Fruit fly (Drosophila melanogaster) whole organism, embryonic: ENCODE data around the gene Lsd-1.

ENCODE experiments used
- Aef1 ChIP-seq: fragments of 200-800 bp; sonication (Bioruptor generic); IDR thresholded peaks from 3 replicates; pipeline ENCODE4 v1.3.6; 2022; ENCODE audit warnings: missing biosample characterization, missing genetic modification characterization
- Atf3 ChIP-seq: fragments of 200-800 bp; sonication (Bioruptor generic); optimal IDR thresholded peaks from 3 replicates; lab custom pipeline; 2016; ENCODE audit warnings: missing biosample characterization, missing genetic modification characterization
- CG10431 ChIP-seq: fragments of 200-800 bp; sonication (Bioruptor generic); optimal IDR thresholded peaks from 3 replicates; lab custom pipeline; 2018; ENCODE audit warnings: missing biosample characterization, mild to moderate bottlenecking, missing genetic modification characterization
- CG10654 ChIP-seq: fragments of 200-800 bp; sonication (Bioruptor generic); optimal IDR thresholded peaks from 2 replicates; lab custom pipeline; 2016; ENCODE audit warnings: missing biosample characterization, missing genetic modification characterization
- CG11085 ChIP-seq: fragments of 200-800 bp; sonication (Bioruptor generic); IDR thresholded peaks from 2 replicates; pipeline ENCODE4 v1.3.6; 2022; ENCODE audit warnings: missing biosample characterization, missing genetic modification characterization
- CG11247 ChIP-seq: fragments of 200-800 bp; sonication (Bioruptor generic); IDR thresholded peaks from 2 replicates; pipeline ENCODE4 v1.3.6; 2022; ENCODE audit warnings: missing biosample characterization, missing genetic modification characterization
- CG11504 ChIP-seq: fragments of 200-800 bp; sonication (Bioruptor generic); optimal IDR thresholded peaks from 3 replicates; lab custom pipeline; 2019; ENCODE audit warnings: missing biosample characterization, mild to moderate bottlenecking, missing genetic modification characterization, moderate library complexity
- CG12104 ChIP-seq: fragments of 200-800 bp; sonication (Bioruptor generic); optimal IDR thresholded peaks from 3 replicates; lab custom pipeline; 2016; ENCODE audit warnings: missing biosample characterization, missing genetic modification characterization
- CG12659 ChIP-seq: fragments of 200-800 bp; sonication (Bioruptor generic); optimal IDR thresholded peaks from 3 replicates; lab custom pipeline; 2017; ENCODE audit warnings: mild to moderate bottlenecking, missing biosample characterization, missing genetic modification reagents, missing genetic modification characterization
- CG15011 ChIP-seq: fragments of 200-800 bp; sonication (Bioruptor generic); optimal IDR thresholded peaks from 3 replicates; lab custom pipeline; 2018; ENCODE audit warnings: missing biosample characterization, mild to moderate bottlenecking, missing genetic modification characterization
- CG1603 ChIP-seq: fragments of 200-800 bp; sonication (Bioruptor generic); optimal IDR thresholded peaks from 2 replicates; lab custom pipeline; 2019; ENCODE audit warnings: missing biosample characterization, mild to moderate bottlenecking, missing genetic modification characterization, moderate library complexity
- CG16863 ChIP-seq: fragments of 200-800 bp; sonication (Bioruptor generic); optimal IDR thresholded peaks from 3 replicates; lab custom pipeline; 2016; ENCODE audit warnings: missing biosample characterization, missing genetic modification characterization
- CG2199 ChIP-seq: fragments of 200-800 bp; sonication (Bioruptor generic); IDR thresholded peaks from 3 replicates; pipeline ENCODE4 v1.3.6; 2022; ENCODE audit warnings: missing biosample characterization, missing genetic modification characterization
- CG2202 ChIP-seq: fragments of 200-800 bp; sonication (Bioruptor generic); optimal IDR thresholded peaks from 2 replicates; lab custom pipeline; 2018; ENCODE audit warnings: missing biosample characterization, mild to moderate bottlenecking, missing genetic modification characterization
- CG2712 ChIP-seq: fragments of 200-800 bp; optimal IDR thresholded peaks from 3 replicates; lab custom pipeline; 2019; ENCODE audit warnings: missing biosample characterization, mild to moderate bottlenecking, missing genetic modification characterization, moderate library complexity
- CG31388 ChIP-seq: fragments of 200-800 bp; sonication (Bioruptor generic); optimal IDR thresholded peaks from 2 replicates; lab custom pipeline; 2016; ENCODE audit warnings: missing biosample characterization, missing genetic modification characterization
- CG33557 ChIP-seq: fragments of 200-800 bp; sonication (Bioruptor generic); optimal IDR thresholded peaks from 2 replicates; lab custom pipeline; 2019; ENCODE audit warnings: missing biosample characterization, mild to moderate bottlenecking, missing genetic modification characterization, moderate library complexity
- CG34422 ChIP-seq: fragments of 200-800 bp; sonication (Bioruptor generic); IDR thresholded peaks from 3 replicates; pipeline ENCODE4 v1.3.6; 2022; ENCODE audit warnings: missing biosample characterization, missing genetic modification characterization
- CG4282 ChIP-seq: fragments of 200-800 bp; sonication (Bioruptor generic); optimal IDR thresholded peaks from 2 replicates; lab custom pipeline; 2016; ENCODE audit warnings: missing biosample characterization, missing genetic modification characterization
- CG6765 ChIP-seq: fragments of 200-800 bp; sonication (Bioruptor generic); optimal IDR thresholded peaks from 3 replicates; lab custom pipeline; 2017; ENCODE audit warnings: missing biosample characterization, mild to moderate bottlenecking, missing genetic modification characterization
- CG7271 ChIP-seq: fragments of 200-800 bp; sonication (Bioruptor generic); optimal IDR thresholded peaks from 2 replicates; lab custom pipeline; 2018; ENCODE audit warnings: missing biosample characterization, mild to moderate bottlenecking, missing genetic modification characterization, moderate library complexity
- CG7745 ChIP-seq: fragments of 200-800 bp; sonication (Bioruptor generic); optimal IDR thresholded peaks from 2 replicates; lab custom pipeline; 2018; ENCODE audit warnings: missing biosample characterization, mild to moderate bottlenecking, missing genetic modification characterization, moderate library complexity
- CG8765 ChIP-seq: fragments of 200-800 bp; sonication (Bioruptor generic); IDR thresholded peaks from 2 replicates; pipeline ENCODE4 v1.3.6; 2022; ENCODE audit warnings: missing biosample characterization, missing genetic modification characterization
- CG9727 ChIP-seq: fragments of 200-800 bp; sonication (Bioruptor generic); optimal IDR thresholded peaks from 3 replicates; lab custom pipeline; 2017; ENCODE audit warnings: missing biosample characterization, mild to moderate bottlenecking, missing genetic modification characterization
- CTCF ChIP-seq: fragments of 200-800 bp; sonication (Bioruptor generic); optimal IDR thresholded peaks from 2 replicates; lab custom pipeline; 2017; ENCODE audit warnings: missing biosample characterization, mild to moderate bottlenecking, missing genetic modification characterization, moderate library complexity
- Dfd ChIP-seq, 2 experiments: fragments of >200 bp; optimal IDR thresholded peaks; 2 replicates each; lab custom pipeline; 2017; ENCODE audit warnings: missing biosample characterization in 2 of 2, missing genetic modification characterization in 2 of 2
- Drgx ChIP-seq: fragments of 200-800 bp; sonication (Bioruptor generic); IDR thresholded peaks from 2 replicates; pipeline ENCODE4 v1.3.6; 2022; ENCODE audit warnings: missing biosample characterization, missing genetic modification characterization
- H15 ChIP-seq: fragments of 200-800 bp; sonication (Bioruptor generic); IDR thresholded peaks from 3 replicates; pipeline ENCODE4 v1.3.6; 2022; ENCODE audit warnings: missing biosample characterization, missing genetic modification characterization
- Lhr ChIP-seq: fragments of 200-800 bp; sonication (Bioruptor generic); optimal IDR thresholded peaks from 3 replicates; lab custom pipeline; 2017; ENCODE audit warnings: mild to moderate bottlenecking, missing biosample characterization, missing genetic modification reagents, missing genetic modification characterization
- NK7.1 ChIP-seq: fragments of 200-800 bp; sonication (Bioruptor generic); optimal IDR thresholded peaks from 3 replicates; lab custom pipeline; 2016; ENCODE audit warnings: missing biosample characterization, missing genetic modification characterization
- Neu2 ChIP-seq: fragments of 200-800 bp; sonication (Bioruptor generic); optimal IDR thresholded peaks from 3 replicates; lab custom pipeline; 2016; ENCODE audit warnings: missing biosample characterization, missing genetic modification characterization, borderline replicate concordance
- Optix ChIP-seq: fragments of 200-800 bp; sonication (Bioruptor generic); IDR thresholded peaks from 3 replicates; pipeline ENCODE4 v1.3.6; 2022; ENCODE audit warnings: missing biosample characterization, missing genetic modification characterization
- Side ChIP-seq: fragments of 200-800 bp; sonication (Bioruptor generic); optimal IDR thresholded peaks from 2 replicates; lab custom pipeline; 2016; ENCODE audit warnings: missing biosample characterization, missing genetic modification characterization
- Stat92E ChIP-seq, 3 experiments: fragments of >200 bp in 2 of 3; fragments of 200-800 bp in 1 of 3; sonication (Bioruptor generic) in 1 of 3; optimal IDR thresholded peaks; 2 replicates each; lab custom pipeline; 2017 to 2019; ENCODE audit warnings: missing biosample characterization in 3 of 3, missing genetic modification characterization in 3 of 3, mild to moderate bottlenecking in 1 of 3, moderate library complexity in 1 of 3
- abd-A ChIP-seq: fragments of 200-800 bp; sonication (Bioruptor generic); optimal IDR thresholded peaks from 3 replicates; lab custom pipeline; 2019; ENCODE audit warnings: missing biosample characterization, mild to moderate bottlenecking, missing genetic modification characterization, moderate library complexity
- ac ChIP-seq: fragments of 200-800 bp; sonication (Bioruptor generic); optimal IDR thresholded peaks from 3 replicates; lab custom pipeline; 2017; ENCODE audit warnings: missing biosample characterization, mild to moderate bottlenecking, missing genetic modification characterization
- amos ChIP-seq: fragments of 200-800 bp; sonication (Bioruptor generic); IDR thresholded peaks from 2 replicates; pipeline ENCODE4 v1.3.6; 2022; ENCODE audit warnings: missing biosample characterization, missing genetic modification characterization; ENCODE audit not compliant: partially characterized antibody
- danr ChIP-seq: fragments of 200-800 bp; sonication (Bioruptor generic); IDR thresholded peaks from 2 replicates; pipeline ENCODE4 v1.3.6; 2022; ENCODE audit warnings: missing biosample characterization, missing genetic modification characterization
- dmrt99B ChIP-seq: fragments of 200-800 bp; sonication (Bioruptor generic); optimal IDR thresholded peaks from 2 replicates; lab custom pipeline; 2018; ENCODE audit warnings: missing biosample characterization, mild to moderate bottlenecking, missing genetic modification characterization, moderate library complexity
- esg ChIP-seq: fragments of 200-800 bp; sonication (Bioruptor generic); conservative IDR thresholded peaks from 2 replicates; pipeline ENCODE4 v1.3.6; 2022; ENCODE audit warnings: missing biosample characterization, missing genetic modification characterization
- fru ChIP-seq: fragments of >200 bp; optimal IDR thresholded peaks from 2 replicates; lab custom pipeline; 2017
- her ChIP-seq: fragments of 200-800 bp; sonication (Bioruptor generic); optimal IDR thresholded peaks from 2 replicates; lab custom pipeline; 2016; ENCODE audit warnings: missing biosample characterization, missing genetic modification characterization
- insv ChIP-seq, 2 experiments: fragments of 200-800 bp; sonication (Bioruptor generic); optimal IDR thresholded peaks; 3 replicates each; lab custom pipeline; 2016 to 2018; ENCODE audit warnings: missing biosample characterization in 2 of 2, missing genetic modification characterization in 2 of 2
- rib ChIP-seq: fragments of 200-800 bp; sonication (Bioruptor generic); IDR thresholded peaks from 2 replicates; pipeline ENCODE4 v1.3.6; 2022; ENCODE audit warnings: missing biosample characterization, missing genetic modification characterization
- sc ChIP-seq, 3 experiments: fragments of >200 bp in 2 of 3; fragments of 200-800 bp in 1 of 3; sonication (Bioruptor generic) in 1 of 3; optimal IDR thresholded peaks; 2 replicates in 2 of 3; 3 replicates in 1 of 3; lab custom pipeline; 2017; ENCODE audit warnings: mild to moderate bottlenecking in 1 of 3, missing biosample characterization in 1 of 3, missing genetic modification characterization in 1 of 3, missing genetic modification reagents in 1 of 3
- shn ChIP-seq: fragments of 200-800 bp; sonication (Bioruptor generic); optimal IDR thresholded peaks from 3 replicates; lab custom pipeline; 2016; ENCODE audit warnings: missing biosample characterization, missing genetic modification characterization
- sob ChIP-seq: fragments of 200-800 bp; sonication (Bioruptor generic); IDR thresholded peaks from 2 replicates; pipeline ENCODE4 v1.3.6; 2022; ENCODE audit warnings: missing biosample characterization, missing genetic modification characterization
- sug ChIP-seq: fragments of 200-800 bp; optimal IDR thresholded peaks from 2 replicates; lab custom pipeline; 2019; ENCODE audit warnings: missing biosample characterization, mild to moderate bottlenecking, missing genetic modification characterization, moderate library complexity
- toy ChIP-seq: fragments of 200-800 bp; sonication (Bioruptor generic); IDR thresholded peaks from 2 replicates; pipeline ENCODE4 v1.3.6; 2022; ENCODE audit warnings: missing biosample characterization, missing genetic modification characterization
- tup ChIP-seq: fragments of 200-800 bp; sonication (Bioruptor generic); optimal IDR thresholded peaks from 2 replicates; lab custom pipeline; 2016; ENCODE audit warnings: missing biosample characterization, mild to moderate bottlenecking, missing genetic modification characterization, moderate library complexity

Gene Lsd-1

DNA sequence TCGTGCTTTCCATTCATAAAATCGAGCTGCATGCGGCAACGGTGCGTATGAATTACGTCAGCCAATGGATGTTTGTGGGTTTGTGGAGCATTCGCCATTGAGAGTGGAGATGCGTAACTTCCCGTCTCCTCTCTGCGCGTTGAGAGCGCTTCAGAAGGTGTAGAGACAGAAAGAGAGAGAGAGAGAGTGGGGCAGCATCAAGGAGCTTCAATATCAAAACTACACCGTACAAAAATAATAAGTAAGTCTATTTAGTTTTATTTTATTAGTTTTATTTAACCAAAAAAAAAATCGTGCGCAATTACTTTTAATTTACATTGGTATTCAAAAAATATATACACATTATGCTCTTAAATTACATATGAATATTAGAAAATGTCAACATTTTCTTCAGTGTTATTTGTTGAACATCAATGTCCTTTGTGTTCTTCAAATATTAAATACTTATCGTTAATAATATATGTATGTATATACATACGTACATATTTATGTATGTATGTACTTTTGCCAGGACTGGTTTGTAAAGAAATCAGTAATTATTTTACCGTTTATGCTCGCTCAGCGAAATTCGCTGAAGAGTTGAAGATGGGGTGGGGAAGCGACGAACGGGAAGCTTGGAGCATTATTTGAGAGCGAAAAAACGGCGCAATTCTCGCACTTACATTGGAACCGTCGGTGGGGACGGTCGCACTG is 40.8 kb upstream of the Lsd-1 start, which contains the start of gene CG10365 (continued):
- TF ChIP-seq dmrt99B (tag; lab: Kevin White, UChicago) (peak; percentile 95), CG8765 (GFP tag; lab: Robert Waterston, UW) (no peak), Atf3 (GFP tag; lab: Kevin White, UChicago) (no peak), CG11504 (tag; lab: Kevin White, UChicago) (peak; percentile 95), Drgx (GFP tag; lab: Robert Waterston, UW) (peak; percentile 85), insv (GFP tag; optimal IDR thresholded peaks at IDR 0.05; lab: Kevin White, UChicago) (peak in 1 of 2 experiments; percentile 13), CTCF (GFP tag; lab: Kevin White, UChicago) (no peak), shn (GFP tag; lab: Kevin White, UChicago) (no peak), CG15011 (GFP tag; lab: Kevin White, UChicago) (peak; percentile 87), Neu2 (GFP tag; lab: Kevin White, UChicago) (no peak), CG9727 (peak; percentile 92), CG31388 (peak; percentile 32), rib (GFP tag; lab: Robert Waterston, UW) (peak; percentile 12; the same call in 1 of the 2 replicates), NK7.1 (GFP tag; lab: Kevin White, UChicago) (no peak), CG12659 (GFP tag; lab: Kevin White, UChicago) (peak; percentile 93), her (GFP tag; lab: Kevin White, UChicago) (no peak), Lhr (GFP tag; lab: Kevin White, UChicago) (no peak), CG34422 (GFP tag; lab: Robert Waterston, UW) (peak; percentile 76), sc (optimal IDR thresholded peaks at IDR 0.05; lab: Kevin White, UChicago) (no peak), sc (GFP tag; optimal IDR thresholded peaks at IDR 0.05; lab: Kevin White, UChicago) (peak; percentile 24), CG11085 (peak; percentile 76), CG10654 (peak; percentile 73), CG7271 (tag; lab: Kevin White, UChicago) (no peak), CG4282 (no peak), CG12104 (GFP tag; lab: Kevin White, UChicago) (peak; percentile 74), ac (no peak), CG16863 (no peak), tup (GFP tag; lab: Kevin White, UChicago) (no peak), CG1603 (tag; lab: Kevin White, UChicago) (peak; percentile 46), amos (GFP tag; lab: Robert Waterston, UW) (no peak), Optix (no peak), CG10431 (GFP tag; lab: Kevin White, UChicago) (no peak), CG11247 (peak; percentile 78), CG2199 (no peak), sug (peak; percentile 36), sob (GFP tag; lab: Robert Waterston, UW) (peak; percentile 80), CG7745 (tag; lab: Kevin White, UChicago) (no peak), Dfd (GFP tag; optimal IDR thresholded peaks at IDR 0.05; lab: Kevin White, UChicago) (no peak), CG2712 (peak; percentile 84), Aef1 (GFP tag; lab: Robert Waterston, UW) (peak; percentile 78), Stat92E (GFP tag; optimal IDR thresholded peaks at IDR 0.05; lab: Kevin White, UChicago) (no peak), CG33557 (GFP tag; lab: Kevin White, UChicago) (no peak), toy (GFP tag; lab: Robert Waterston, UW) (no peak), H15 (GFP tag; lab: Robert Waterston, UW) (peak; percentile 67), abd-A (tag; lab: Kevin White, UChicago) (peak; percentile 68), danr (GFP tag; lab: Robert Waterston, UW) (peak; percentile 50; the same call in 1 of the 2 replicates), CG6765 (GFP tag; lab: Kevin White, UChicago) (peak; percentile 72), CG2202 (no peak), Side (GFP tag; lab: Kevin White, UChicago) (no peak), esg (GFP tag; lab: Robert Waterston, UW) (peak; percentile 86), fru (lab: Kevin White, UChicago) (no peak)
